Worm (Caenorhabditis elegans) whole organism, L3 larva: ENCODE data around the gene vit-6.

Experiments used
- R02D3.7 ChIP-seq: fragments of 150-350 bp; optimal IDR thresholded peaks from 2 replicates; lab custom pipeline; 2014; ENCODE audit warnings: missing biosample characterization, missing genetic modification characterization
- ceh-82 ChIP-seq: fragments of 150-350 bp; optimal IDR thresholded peaks from 2 replicates; lab custom pipeline; 2014; ENCODE audit warnings: missing biosample characterization, missing genetic modification characterization
- fkh-2 ChIP-seq: fragments of 150-350 bp; optimal IDR thresholded peaks from 2 replicates; lab custom pipeline; 2014; ENCODE audit warnings: missing biosample characterization, missing genetic modification reagents, missing genetic modification characterization
- nhr-76 ChIP-seq: fragments of 150-350 bp; sonication (generic microtip); optimal IDR thresholded peaks from 5 replicates; lab custom pipeline; 2014; ENCODE audit warnings: missing biosample characterization, missing genetic modification characterization
- zag-1 ChIP-seq: fragments of 150-350 bp; optimal IDR thresholded peaks from 2 replicates; lab custom pipeline; 2014; ENCODE audit warnings: missing biosample characterization, missing genetic modification characterization

DNA sequence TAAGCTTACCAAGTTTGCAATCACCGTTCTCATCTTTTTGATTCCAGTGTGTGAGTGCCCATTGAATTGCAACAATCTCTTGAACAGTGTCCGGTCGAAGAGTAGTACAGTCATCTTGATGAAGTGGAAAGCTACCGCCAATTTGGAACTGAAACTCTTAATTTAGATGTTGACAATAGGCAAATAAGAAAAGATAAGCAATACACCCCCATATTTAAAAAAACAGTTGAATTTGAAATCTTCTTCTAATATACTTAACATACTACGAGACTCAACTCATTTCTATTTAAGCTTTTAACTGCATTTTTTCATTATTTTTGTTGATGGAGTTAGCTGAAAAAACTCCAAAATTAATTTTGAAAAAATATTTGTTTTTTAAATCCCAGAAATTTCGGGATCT is 51.1 kb downstream of the vit-6 start:
- TF ChIP-seq zag-1 (no peak), R02D3.7 (tag; lab: Kevin White, UChicago) (no peak), ceh-82 (tag; lab: Kevin White, UChicago) (no peak), nhr-76 (tag; lab: Kevin White, UChicago) (no peak), fkh-2 (tag; lab: Kevin White, UChicago) (no peak)
